Worm (Caenorhabditis elegans) whole organism, L4 larva: ENCODE results near the gene F55E10.4.

ENCODE experiments used
- D1046.2 ChIP-seq: fragments of 200-800 bp; sonication (Bioruptor generic); IDR thresholded peaks from 2 replicates; pipeline ENCODE4 v1.3.6; 2022; ENCODE audit warnings: missing genetic modification characterization, missing compliant biosample characterization
- F37D6.2 ChIP-seq: sonication (generic microtip); optimal IDR thresholded peaks from 2 replicates; lab custom pipeline; 2016; ENCODE audit warnings: mild to moderate bottlenecking, missing genetic modification characterization, missing compliant biosample characterization
- ZK337.2 ChIP-seq: fragments of 200-800 bp; sonication (Bioruptor generic); IDR thresholded peaks from 2 replicates; pipeline ENCODE4 v1.3.6; 2022; ENCODE audit warnings: missing genetic modification reagents, missing genetic modification characterization, missing compliant biosample characterization
- aha-1 ChIP-seq: fragments of 150-350 bp; peaks from one replicate; lab custom pipeline; 2014; ENCODE audit warnings: missing biosample characterization, missing genetic modification characterization
- aly-2 ChIP-seq: sonication (generic microtip); optimal IDR thresholded peaks from 2 replicates; lab custom pipeline; 2018; ENCODE audit warnings: missing biosample characterization, missing genetic modification characterization
- ceh-28 ChIP-seq: fragments of 150-350 bp; optimal IDR thresholded peaks from 2 replicates; lab custom pipeline; 2014; ENCODE audit warnings: missing biosample characterization, missing genetic modification reagents, missing genetic modification characterization
- ceh-82 ChIP-seq: sonication (generic microtip); optimal IDR thresholded peaks from 2 replicates; lab custom pipeline; 2017; ENCODE audit warnings: missing biosample characterization, missing genetic modification characterization
- ctbp-1 ChIP-seq: fragments of 200-800 bp; sonication (Bioruptor generic); IDR thresholded peaks from 2 replicates; pipeline ENCODE4 v1.3.6; 2022; ENCODE audit warnings: missing genetic modification reagents, missing genetic modification characterization, missing compliant biosample characterization
- daf-12 ChIP-seq: fragments of 150-350 bp; optimal IDR thresholded peaks from 2 replicates; lab custom pipeline; 2014; ENCODE audit warnings: missing biosample characterization, missing genetic modification reagents, missing genetic modification characterization
- daf-16 ChIP-seq, 3 experiments: sonication (generic microtip); optimal IDR thresholded peaks; 2 replicates each; lab custom pipeline; 2016 to 2017; ENCODE audit warnings: missing genetic modification characterization in 3 of 3, missing genetic modification reagents in 3 of 3, mild to moderate bottlenecking in 2 of 3, missing compliant biosample characterization in 2 of 3, missing biosample characterization in 1 of 3, moderate library complexity in 1 of 3
- dmd-6 ChIP-seq: fragments of 200-800 bp; sonication (Bioruptor generic); IDR thresholded peaks from 2 replicates; pipeline ENCODE4 v1.3.6; 2022; ENCODE audit warnings: missing genetic modification reagents, missing genetic modification characterization, missing compliant biosample characterization
- dmd-8 ChIP-seq: fragments of 200-800 bp; sonication (Bioruptor generic); IDR thresholded peaks from 2 replicates; pipeline ENCODE4 v1.3.6; 2022; ENCODE audit warnings: missing genetic modification characterization, missing compliant biosample characterization
- dmd-9 ChIP-seq: fragments of 200-800 bp; sonication (Bioruptor generic); IDR thresholded peaks from 2 replicates; pipeline ENCODE4 v1.3.6; 2022; ENCODE audit warnings: missing genetic modification reagents, missing genetic modification characterization, missing compliant biosample characterization
- dpl-1 ChIP-seq: fragments of 150-350 bp; optimal IDR thresholded peaks from 2 replicates; lab custom pipeline; 2014; ENCODE audit warnings: missing biosample characterization, missing genetic modification reagents, missing genetic modification characterization
- hlh-30 ChIP-seq: sonication (generic microtip); optimal IDR thresholded peaks from 2 replicates; lab custom pipeline; 2017; ENCODE audit warnings: antibody characterized with exemption, mild to moderate bottlenecking, missing genetic modification characterization, missing compliant biosample characterization; ENCODE audit not compliant: insufficient read depth
- hmg-1.1 ChIP-seq: fragments of 200-800 bp; sonication (Bioruptor generic); IDR thresholded peaks from 2 replicates; pipeline ENCODE4 v1.3.6; 2022; ENCODE audit warnings: missing genetic modification reagents, missing genetic modification characterization, missing compliant biosample characterization
- lsy-2 ChIP-seq, 2 experiments: fragments of 150-350 bp in 1 of 2; sonication (generic microtip) in 1 of 2; optimal IDR thresholded peaks; 2 replicates each; lab custom pipeline; 2014 to 2017; ENCODE audit warnings: missing biosample characterization in 2 of 2, missing genetic modification characterization in 2 of 2
- madf-9 ChIP-seq: fragments of 200-800 bp; sonication (Bioruptor generic); conservative IDR thresholded peaks from 2 replicates; pipeline ENCODE4 v1.3.6; 2022; ENCODE audit warnings: missing genetic modification reagents, missing genetic modification characterization, missing compliant biosample characterization
- mdt-29 ChIP-seq: fragments of 200-800 bp; sonication (Bioruptor generic); IDR thresholded peaks from 2 replicates; pipeline ENCODE4 v1.3.6; 2022; ENCODE audit warnings: missing genetic modification reagents, missing genetic modification characterization, missing compliant biosample characterization
- mep-1 ChIP-seq: fragments of 150-350 bp; sonication (generic microtip); optimal IDR thresholded peaks from 3 replicates; lab custom pipeline; 2014; ENCODE audit warnings: missing biosample characterization, missing genetic modification characterization
- mes-2 ChIP-seq: sonication (generic microtip); optimal IDR thresholded peaks from 2 replicates; lab custom pipeline; 2016; ENCODE audit warnings: missing genotype, mild to moderate bottlenecking, missing genetic modification characterization, missing compliant biosample characterization; ENCODE audit not compliant: poor library complexity, severe bottlenecking
- mxl-3 ChIP-seq: fragments of 200-800 bp; sonication (Bioruptor generic); optimal IDR thresholded peaks from 2 replicates; lab custom pipeline; 2018; ENCODE audit warnings: mild to moderate bottlenecking, missing genetic modification characterization, missing compliant biosample characterization
- nhr-102 ChIP-seq: sonication (generic microtip); optimal IDR thresholded peaks from 2 replicates; lab custom pipeline; 2016; ENCODE audit warnings: mild to moderate bottlenecking, missing genetic modification characterization, moderate library complexity, missing compliant biosample characterization
- nhr-25 ChIP-seq: sonication (generic microtip); optimal IDR thresholded peaks from 2 replicates; lab custom pipeline; 2017; ENCODE audit warnings: missing genetic modification characterization, mild to moderate bottlenecking, missing compliant biosample characterization, antibody characterized with exemption, moderate library complexity, borderline replicate concordance; ENCODE audit not compliant: insufficient read depth
- nhr-28 ChIP-seq: fragments of 150-350 bp; optimal IDR thresholded peaks from 2 replicates; lab custom pipeline; 2014; ENCODE audit warnings: missing biosample characterization, missing genetic modification characterization
- nhr-48 ChIP-seq: sonication (generic microtip); optimal IDR thresholded peaks from 2 replicates; lab custom pipeline; 2016; ENCODE audit warnings: mild to moderate bottlenecking, missing genetic modification characterization, missing compliant biosample characterization
- nhr-76 ChIP-seq: fragments of 150-350 bp; optimal IDR thresholded peaks from 2 replicates; lab custom pipeline; 2014; ENCODE audit warnings: missing biosample characterization, missing genetic modification characterization
- pha-4 ChIP-seq, 2 experiments: fragments of 150-350 bp in 1 of 2; fragments of 200-800 bp in 1 of 2; sonication (Bioruptor generic) in 1 of 2; IDR thresholded peaks in 1 of 2; optimal IDR thresholded peaks in 1 of 2; 2 replicates each; pipeline versions ENCODE4 v1.3.6 to Lab custom; 2014 to 2022; ENCODE audit warnings: missing genetic modification characterization in 2 of 2, missing genetic modification reagents in 2 of 2, missing biosample characterization in 1 of 2, missing compliant biosample characterization in 1 of 2
- rbr-2 ChIP-seq: sonication (generic microtip); optimal IDR thresholded peaks from 2 replicates; lab custom pipeline; 2016; ENCODE audit warnings: missing genotype, missing genetic modification characterization, missing compliant biosample characterization
- skn-1 ChIP-seq: fragments of 150-350 bp; optimal IDR thresholded peaks from 2 replicates; lab custom pipeline; 2014; ENCODE audit warnings: missing biosample characterization, missing genetic modification characterization
- tra-1 ChIP-seq: fragments of 200-800 bp; sonication (Bioruptor generic); IDR thresholded peaks from 2 replicates; pipeline ENCODE4 v1.3.6; 2022; ENCODE audit warnings: missing genetic modification reagents, missing genetic modification characterization, missing compliant biosample characterization
- unc-39 ChIP-seq: sonication (generic microtip); optimal IDR thresholded peaks from 2 replicates; lab custom pipeline; 2017; ENCODE audit warnings: missing biosample characterization, missing genetic modification characterization
- unc-62 ChIP-seq, 3 experiments: fragments of 150-350 bp in 1 of 3; sonication (generic microtip); optimal IDR thresholded peaks in 2 of 3; peaks in 1 of 3; 1 replicate in 1 of 3; 2 replicates in 2 of 3; lab custom pipeline; 2014 to 2017; ENCODE audit warnings: missing biosample characterization in 3 of 3, missing genetic modification characterization in 3 of 3, missing genetic modification reagents in 3 of 3, missing genotype in 1 of 3
- vab-7 ChIP-seq: fragments of 200-800 bp; sonication (Bioruptor generic); IDR thresholded peaks from 2 replicates; pipeline ENCODE4 v1.3.6; 2022; ENCODE audit warnings: missing genetic modification reagents, missing genetic modification characterization, missing compliant biosample characterization
- zfp-2 ChIP-seq: sonication (generic microtip); optimal IDR thresholded peaks from 2 replicates; lab custom pipeline; 2016; ENCODE audit warnings: mild to moderate bottlenecking, missing genetic modification characterization, missing compliant biosample characterization
- zip-11 ChIP-seq: fragments of 200-800 bp; sonication (Bioruptor generic); IDR thresholded peaks from 2 replicates; pipeline ENCODE4 v1.3.6; 2022; ENCODE audit warnings: missing genetic modification characterization, missing compliant biosample characterization
- ztf-11 ChIP-seq: fragments of 150-350 bp; optimal IDR thresholded peaks from 2 replicates; lab custom pipeline; 2014; ENCODE audit warnings: missing biosample characterization, missing genetic modification characterization

Gene F55E10.4

ce11 chrX:8368210-8368609, 40.5 kb upstream of the F55E10.4 start (continued):
- peak; percentile 59 for TF ChIP-seq dpl-1
- peak in 1 of 2 experiments; percentile 96 for TF ChIP-seq unc-62 (GFP tag; optimal IDR thresholded peaks at IDR 0.05 in 1 of 2; lab: Kevin White, UChicago)
- no peak for TF ChIP-seq unc-62 (tag; optimal IDR thresholded peaks at IDR 0.05; lab: Kevin White, UChicago)
- TF ChIP-seq rbr-2 (tag; lab: Kevin White, UChicago) = peak; percentile 81
- no peak for TF ChIP-seq mes-2 (tag; lab: Kevin White, UChicago)
- TF ChIP-seq hmg-1.1 = peak; percentile 80
- peak; percentile 84 for TF ChIP-seq nhr-28
- TF ChIP-seq daf-12 (tag; lab: Kevin White, UChicago) = no peak
- TF ChIP-seq nhr-48 (tag; lab: Kevin White, UChicago) = peak; percentile 33
- TF ChIP-seq dmd-6 (GFP tag; lab: Robert Waterston, UW) = peak; percentile 88
- peak; percentile 90 for TF ChIP-seq mep-1 (tag; lab: Kevin White, UChicago)
- no peak for TF ChIP-seq zip-11
- TF ChIP-seq hlh-30 (tag; lab: Kevin White, UChicago) = peak; percentile 87
- TF ChIP-seq tra-1 = no peak; the same call in 1 of the 2 replicates
- TF ChIP-seq mxl-3 (GFP tag; lab: Kevin White, UChicago) = peak; percentile 53
- TF ChIP-seq ctbp-1 (GFP tag; lab: Robert Waterston, UW) = peak; percentile 63; the same call in 1 of the 2 replicates
- TF ChIP-seq, all 104 proteins: peak for 31

- TF ChIP-seq ceh-28 (tag; lab: Kevin White, UChicago) (no peak), aha-1 (tag; lab: Kevin White, UChicago) (no peak), D1046.2 (GFP tag; lab: Robert Waterston, UW) (no peak), ztf-11 (tag; lab: Kevin White, UChicago) (no peak), pha-4 (GFP tag; IDR thresholded peaks at IDR 0.05; lab: Robert Waterston, UW) (no peak), pha-4 (tag; optimal IDR thresholded peaks at IDR 0.05; lab: Kevin White, UChicago) (no peak), nhr-76 (tag; lab: Kevin White, UChicago) (no peak), unc-39 (tag; lab: Kevin White, UChicago) (no peak), aly-2 (tag; lab: Kevin White, UChicago) (no peak), skn-1 (no peak), dpl-1 (no peak), rbr-2 (tag; lab: Kevin White, UChicago) (no peak), vab-7 (GFP tag; lab: Robert Waterston, UW) (no peak), ZK337.2 (GFP tag; lab: Robert Waterston, UW) (no peak), zfp-2 (tag; lab: Kevin White, UChicago) (no peak), madf-9 (GFP tag; lab: Robert Waterston, UW) (no peak), ceh-82 (tag; lab: Kevin White, UChicago) (no peak)
Observed at ce11 chrX:8367553-8367952, 39.9 kb upstream of the F55E10.4 start, which contains the start of gene F40B5.2. F40B5.2 (plus strand) TSS chrX:8367853.

ce11 chrX:8362379-8362778, 34.7 kb upstream of the F55E10.4 start:
- no peak for TF ChIP-seq nhr-28
- no peak for TF ChIP-seq F37D6.2 (tag; lab: Kevin White, UChicago)
- no peak for TF ChIP-seq mdt-29 (GFP tag; lab: Robert Waterston, UW)
- TF ChIP-seq nhr-25 (tag; lab: Kevin White, UChicago) = no peak
- TF ChIP-seq mxl-3 (GFP tag; lab: Kevin White, UChicago) = no peak
- no peak for TF ChIP-seq daf-16 (GFP tag; optimal IDR thresholded peaks at IDR 0.05; lab: Kevin White, UChicago)
- no peak for TF ChIP-seq daf-16 (tag; optimal IDR thresholded peaks at IDR 0.05; lab: Kevin White, UChicago)
- no peak for TF ChIP-seq dmd-9 (GFP tag; lab: Robert Waterston, UW)
- no peak for TF ChIP-seq nhr-102 (tag; lab: Kevin White, UChicago)
- no peak for TF ChIP-seq dmd-8 (GFP tag; lab: Robert Waterston, UW)
- no peak for TF ChIP-seq lsy-2 (tag; optimal IDR thresholded peaks at IDR 0.05; lab: Kevin White, UChicago)
